Fruit fly (Drosophila melanogaster): ENCODE data around the gene CG42335.
"Not testable (repeated sequence)": the region's sequence is repeated elsewhere in the genome, so short reads cannot be mapped to it uniquely, and the experiment has no call there.

CG42335 gene

dm6 chr3R:21731682-21732081 is 26.9 kb upstream of the CG42335 start:
- TF ChIP-seq CG14655 (GFP tag; optimal IDR thresholded peaks at IDR 0.05) (peak; percentile 29), CG10348 (GFP tag; IDR thresholded peaks at IDR 0.05) (no peak), Snoo (tag; optimal IDR thresholded peaks at IDR 0.05) (no peak), gl (tag; optimal IDR thresholded peaks at IDR 0.05) (no peak), CG34367 (tag; optimal IDR thresholded peaks at IDR 0.05) (no peak), CG4496 (GFP tag; IDR thresholded peaks at IDR 0.05) (0 out of 3 replicates have a peak, but pooled peaks have one; percentile 33), CG32121 (GFP tag; IDR thresholded peaks at IDR 0.05) (peak; percentile 59; the same call in 1 of the 2 replicates), CG9948 (tag; optimal IDR thresholded peaks at IDR 0.05) (no peak), Ets98B (GFP tag; IDR thresholded peaks at IDR 0.05) (peak; percentile 56; the same call in 1 of the 2 replicates), Pif1B (GFP tag; optimal IDR thresholded peaks at IDR 0.05) (no peak), fd96Ca (GFP tag; IDR thresholded peaks at IDR 0.05) (no peak)

- TF ChIP-seq Pif1A (GFP tag; optimal IDR thresholded peaks at IDR 0.05) (peak; percentile 18), Snoo (tag; optimal IDR thresholded peaks at IDR 0.05) (peak; percentile 18), gl (tag; optimal IDR thresholded peaks at IDR 0.05) (no peak), Ets98B (GFP tag; IDR thresholded peaks at IDR 0.05) (peak; percentile 85), fd96Ca (GFP tag; IDR thresholded peaks at IDR 0.05) (peak; percentile 74), EcR (GFP tag; optimal IDR thresholded peaks at IDR 0.05) (no peak), CG13204 (GFP tag; optimal IDR thresholded peaks at IDR 0.05) (no peak), CG34367 (tag; optimal IDR thresholded peaks at IDR 0.05) (peak; percentile 36), rn (GFP tag; IDR thresholded peaks at IDR 0.05) (peak; percentile 72), CG10348 (GFP tag; IDR thresholded peaks at IDR 0.05) (peak; percentile 51), CG14655 (GFP tag; optimal IDR thresholded peaks at IDR 0.05) (peak; percentile 70), CG17806 (tag; optimal IDR thresholded peaks at IDR 0.05) (peak; percentile 43), Pif1B (GFP tag; optimal IDR thresholded peaks at IDR 0.05) (peak; percentile 49), CG4496 (GFP tag; IDR thresholded peaks at IDR 0.05) (peak; percentile 78), CG32121 (GFP tag; IDR thresholded peaks at IDR 0.05) (peak; percentile 90), CG8301 (tag; optimal IDR thresholded peaks at IDR 0.05) (peak; percentile 64), CG12605 (GFP tag; IDR thresholded peaks at IDR 0.05) (peak; percentile 76), CG8159 (tag; optimal IDR thresholded peaks at IDR 0.05) (peak; percentile 41), D1 (tag; optimal IDR thresholded peaks at IDR 0.05) (no peak), CG15710 (tag; optimal IDR thresholded peaks at IDR 0.05) (peak; percentile 28), CG9948 (tag; optimal IDR thresholded peaks at IDR 0.05) (peak; percentile 50)
These were observed 25.7 kb upstream of the CG42335 start for dm6 chr3R:21732901-21733300.

dm6 chr3R:21736196-21736595 is 22.4 kb upstream of the CG42335 start, which contains the start of gene Sfp93F:
TSS of gene Sfp93F (minus strand) at chr3R:21736296.
- TF ChIP-seq rn (GFP tag; IDR thresholded peaks at IDR 0.05); D1 (tag; optimal IDR thresholded peaks at IDR 0.05); CG8159 (tag; optimal IDR thresholded peaks at IDR 0.05): not testable (repeated sequence)

dm6 chr3R:21736749-21737148 is 21.8 kb upstream of the CG42335 start, which contains the start of gene CG42869:
TSS of gene CG42869 (minus strand) at chr3R:21736849.
- TF ChIP-seq CG4496 (GFP tag; IDR thresholded peaks at IDR 0.05) (no peak), CG13204 (GFP tag; optimal IDR thresholded peaks at IDR 0.05) (no peak), Pif1B (GFP tag; optimal IDR thresholded peaks at IDR 0.05) (no peak), CG32121 (GFP tag; IDR thresholded peaks at IDR 0.05) (no peak), CG10348 (GFP tag; IDR thresholded peaks at IDR 0.05) (no peak), CG17806 (tag; optimal IDR thresholded peaks at IDR 0.05) (no peak)

- TF ChIP-seq CG14655 (GFP tag; optimal IDR thresholded peaks at IDR 0.05) (no peak), EcR (GFP tag; optimal IDR thresholded peaks at IDR 0.05) (no peak)
These were observed 21.3 kb upstream of the CG42335 start, which contains the start of gene CG42870 for dm6 chr3R:21737264-21737663. TSS of gene CG42870 (minus strand) at chr3R:21737364.

- TF ChIP-seq CG17806 (tag; optimal IDR thresholded peaks at IDR 0.05), result no peak
These were observed 19.6 kb upstream of the CG42335 start, which contains the start of gene CG34034 for dm6 chr3R:21739010-21739409. TSS of gene CG34034 (minus strand) at chr3R:21739110.

- TF ChIP-seq CG17806 (tag; optimal IDR thresholded peaks at IDR 0.05) (no peak), CG10348 (GFP tag; IDR thresholded peaks at IDR 0.05) (no peak), Ets98B (GFP tag; IDR thresholded peaks at IDR 0.05) (no peak), CG14655 (GFP tag; optimal IDR thresholded peaks at IDR 0.05) (no peak), EcR (GFP tag; optimal IDR thresholded peaks at IDR 0.05) (no peak), CG12605 (GFP tag; IDR thresholded peaks at IDR 0.05) (no peak), CG13204 (GFP tag; optimal IDR thresholded peaks at IDR 0.05) (no peak)
These were observed 18.7 kb upstream of the CG42335 start, which contains the start of gene CG5849 for dm6 chr3R:21739750-21740319. TSS of gene CG5849 (plus strand) at chr3R:21740105.

All from whole organism, pupa.